Worm (Caenorhabditis elegans) whole organism, L2 larva: ENCODE results near the gene F14D7.12.
A peak's percentile ranks its signal among the peaks of the same experiment; 100 is the strongest.

Experiments used
- F13H6.1 ChIP-seq: sonication (generic microtip); optimal IDR thresholded peaks from 2 replicates; lab custom pipeline; 2016; ENCODE audit warnings: missing genetic modification characterization, missing compliant biosample characterization
- R02D3.7 ChIP-seq: fragments of 150-350 bp; optimal IDR thresholded peaks from 2 replicates; lab custom pipeline; 2014; ENCODE audit warnings: missing biosample characterization, missing genetic modification characterization
- ZK546.5 ChIP-seq: sonication (generic microtip); optimal IDR thresholded peaks from 2 replicates; lab custom pipeline; 2017; ENCODE audit warnings: missing biosample characterization, missing genetic modification characterization
- aly-2 ChIP-seq: fragments of 150-350 bp; optimal IDR thresholded peaks from 2 replicates; lab custom pipeline; 2014; ENCODE audit warnings: missing biosample characterization, missing genetic modification characterization
- ama-1 ChIP-seq: fragments of 150-350 bp; optimal IDR thresholded peaks from 2 replicates; lab custom pipeline; 2018; ENCODE audit warnings: inconsistent platforms
- dmd-4 ChIP-seq: sonication (generic microtip); optimal IDR thresholded peaks from 2 replicates; lab custom pipeline; 2017; ENCODE audit warnings: missing biosample characterization, missing genetic modification characterization
- egl-27 ChIP-seq: sonication (generic microtip); optimal IDR thresholded peaks from 3 replicates; lab custom pipeline; 2017; ENCODE audit warnings: missing biosample characterization, missing genetic modification reagents, missing genetic modification characterization
- elt-1 ChIP-seq: fragments of 150-350 bp; optimal IDR thresholded peaks from 2 replicates; lab custom pipeline; 2014; ENCODE audit warnings: missing biosample characterization, missing genetic modification characterization
- fos-1 ChIP-seq: fragments of 150-350 bp; optimal IDR thresholded peaks from 2 replicates; lab custom pipeline; 2014; ENCODE audit warnings: missing biosample characterization, missing genetic modification characterization
- gmeb-1 ChIP-seq: fragments of 150-350 bp; optimal IDR thresholded peaks from 2 replicates; lab custom pipeline; 2014; ENCODE audit warnings: missing biosample characterization, missing genetic modification characterization
- lin-13 ChIP-seq: fragments of 150-350 bp; optimal IDR thresholded peaks from 2 replicates; lab custom pipeline; 2014; ENCODE audit warnings: missing biosample characterization, missing genetic modification reagents, missing genetic modification characterization
- lin-39 ChIP-seq: fragments of 150-350 bp; optimal IDR thresholded peaks from 2 replicates; lab custom pipeline; 2014; ENCODE audit warnings: missing biosample characterization, missing genetic modification reagents, missing genetic modification characterization
- mdl-1 ChIP-seq, 2 experiments: fragments of 150-350 bp in 1 of 2; sonication (generic microtip) in 1 of 2; optimal IDR thresholded peaks; 2 replicates each; lab custom pipeline; 2017; ENCODE audit warnings: missing biosample characterization in 2 of 2, missing genetic modification characterization in 2 of 2
- nhr-11 ChIP-seq: fragments of 150-350 bp; optimal IDR thresholded peaks from 2 replicates; lab custom pipeline; 2014; ENCODE audit warnings: missing biosample characterization, missing genetic modification characterization
- nhr-12 ChIP-seq: fragments of 150-350 bp; optimal IDR thresholded peaks from 2 replicates; lab custom pipeline; 2014; ENCODE audit warnings: missing biosample characterization, missing genetic modification characterization
- nhr-129 ChIP-seq: fragments of 150-350 bp; optimal IDR thresholded peaks from 2 replicates; lab custom pipeline; 2014; ENCODE audit warnings: missing biosample characterization, missing genetic modification characterization
- nhr-21 ChIP-seq: fragments of 150-350 bp; optimal IDR thresholded peaks from 2 replicates; lab custom pipeline; 2014; ENCODE audit warnings: missing biosample characterization, missing genetic modification characterization
- nhr-237 ChIP-seq: fragments of 150-350 bp; optimal IDR thresholded peaks from 2 replicates; lab custom pipeline; 2014; ENCODE audit warnings: missing biosample characterization, missing genetic modification characterization
- nhr-6 ChIP-seq: fragments of 150-350 bp; optimal IDR thresholded peaks from 2 replicates; lab custom pipeline; 2014; ENCODE audit warnings: missing biosample characterization, missing genetic modification characterization
- nhr-77 ChIP-seq: fragments of 150-350 bp; optimal IDR thresholded peaks from 2 replicates; lab custom pipeline; 2014; ENCODE audit warnings: missing biosample characterization, missing genetic modification characterization
- peb-1 ChIP-seq: fragments of 150-350 bp; optimal IDR thresholded peaks from 2 replicates; lab custom pipeline; 2014; ENCODE audit warnings: missing biosample characterization, missing genetic modification characterization
- sem-4 ChIP-seq: fragments of 150-350 bp; optimal IDR thresholded peaks from 2 replicates; lab custom pipeline; 2014; ENCODE audit warnings: missing biosample characterization, missing genetic modification reagents, missing genetic modification characterization
- skn-1 ChIP-seq: sonication (generic microtip); optimal IDR thresholded peaks from 2 replicates; lab custom pipeline; 2017; ENCODE audit warnings: missing biosample characterization, missing genetic modification characterization
- sma-3 ChIP-seq: sonication (generic microtip); optimal IDR thresholded peaks from 2 replicates; lab custom pipeline; 2016; ENCODE audit warnings: missing genetic modification reagents, missing genetic modification characterization, missing compliant biosample characterization
- sma-9 ChIP-seq, 2 experiments: fragments of 150-350 bp in 1 of 2; sonication (generic microtip) in 1 of 2; optimal IDR thresholded peaks; 2 replicates each; lab custom pipeline; 2014 to 2016; ENCODE audit warnings: missing genetic modification characterization in 2 of 2, mild to moderate bottlenecking in 1 of 2, missing biosample characterization in 1 of 2, missing compliant biosample characterization in 1 of 2, missing genetic modification reagents in 1 of 2, moderate library complexity in 1 of 2
- snpc-4 ChIP-seq: fragments of 150-350 bp; optimal IDR thresholded peaks from 2 replicates; lab custom pipeline; 2014; ENCODE audit warnings: missing biosample characterization, missing genetic modification characterization
- unc-62 ChIP-seq: fragments of 150-350 bp; optimal IDR thresholded peaks from 2 replicates; lab custom pipeline; 2014; ENCODE audit warnings: missing biosample characterization, missing genetic modification reagents, missing genetic modification characterization
- ztf-1 ChIP-seq: fragments of 200-800 bp; sonication (Bioruptor generic); conservative IDR thresholded peaks from 2 replicates; pipeline ENCODE4 v1.3.6; 2022; ENCODE audit warnings: missing genetic modification characterization, missing compliant biosample characterization
- ztf-11 ChIP-seq: sonication (generic microtip); optimal IDR thresholded peaks from 2 replicates; lab custom pipeline; 2017; ENCODE audit warnings: missing biosample characterization, missing genetic modification characterization
- ztf-4 ChIP-seq: fragments of 150-350 bp; optimal IDR thresholded peaks from 2 replicates; lab custom pipeline; 2014; ENCODE audit warnings: missing biosample characterization, missing genetic modification characterization

Gene F14D7.12

DNA sequence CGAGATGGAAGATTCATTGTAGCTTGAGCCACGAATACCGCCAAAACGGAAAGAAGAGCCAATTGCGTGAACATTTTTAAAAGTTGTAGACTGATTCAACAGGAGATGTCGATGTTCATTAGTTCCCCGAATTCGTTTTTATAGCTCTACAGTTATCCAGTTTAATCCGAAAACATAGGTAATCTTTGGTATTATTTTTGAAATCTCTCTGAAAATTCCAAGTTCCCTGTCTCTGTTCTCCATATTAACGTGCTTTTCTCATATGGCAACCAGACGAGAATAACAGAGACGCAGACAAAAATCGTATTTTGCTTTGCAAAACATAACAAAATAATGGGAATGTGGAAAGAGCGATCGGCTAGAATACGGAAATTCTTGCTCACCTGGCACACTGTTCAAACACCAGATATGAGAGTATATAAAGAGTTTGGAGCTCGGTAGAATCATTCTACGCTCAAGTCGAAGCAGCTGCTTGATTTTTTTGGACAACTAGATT is at the start of gene F14D7.12, which contains the start of gene spig-3:
TSS of gene F14D7.12 (plus strand) at position 446 of the 496 bp plus-strand sequence.
TSS of gene spig-3 (minus strand) at position 101 of the 496 bp plus-strand sequence.
- TF ChIP-seq nhr-6 (tag; lab: Kevin White, UChicago): no peak
- no peak for TF ChIP-seq aly-2 (tag; lab: Kevin White, UChicago)
- no peak for TF ChIP-seq R02D3.7 (tag; lab: Kevin White, UChicago)
- TF ChIP-seq egl-27: no peak
- TF ChIP-seq ztf-11 (tag; lab: Kevin White, UChicago): no peak
- no peak for TF ChIP-seq snpc-4 (tag; lab: Kevin White, UChicago)
- no peak for TF ChIP-seq sma-9 (GFP tag; optimal IDR thresholded peaks at IDR 0.05; lab: Kevin White, UChicago)
- no peak for TF ChIP-seq sma-9 (tag; optimal IDR thresholded peaks at IDR 0.05; lab: Kevin White, UChicago)
- TF ChIP-seq ama-1 (lab: Kevin White, UChicago): no peak
- no peak for TF ChIP-seq lin-39
- no peak for TF ChIP-seq ztf-1 (GFP tag; lab: Robert Waterston, UW)
- no peak for TF ChIP-seq nhr-21 (tag; lab: Kevin White, UChicago)
- no peak for TF ChIP-seq sem-4 (tag; lab: Kevin White, UChicago)
- TF ChIP-seq skn-1 (tag; lab: Kevin White, UChicago): no peak
- no peak for TF ChIP-seq fos-1 (tag; lab: Kevin White, UChicago)
- no peak for TF ChIP-seq lin-13 (GFP tag; lab: Kevin White, UChicago)
- no peak for TF ChIP-seq dmd-4 (tag; lab: Kevin White, UChicago)
- TF ChIP-seq nhr-12: no peak
- TF ChIP-seq unc-62: no peak
- no peak for TF ChIP-seq nhr-11 (tag; lab: Kevin White, UChicago)

DNA sequence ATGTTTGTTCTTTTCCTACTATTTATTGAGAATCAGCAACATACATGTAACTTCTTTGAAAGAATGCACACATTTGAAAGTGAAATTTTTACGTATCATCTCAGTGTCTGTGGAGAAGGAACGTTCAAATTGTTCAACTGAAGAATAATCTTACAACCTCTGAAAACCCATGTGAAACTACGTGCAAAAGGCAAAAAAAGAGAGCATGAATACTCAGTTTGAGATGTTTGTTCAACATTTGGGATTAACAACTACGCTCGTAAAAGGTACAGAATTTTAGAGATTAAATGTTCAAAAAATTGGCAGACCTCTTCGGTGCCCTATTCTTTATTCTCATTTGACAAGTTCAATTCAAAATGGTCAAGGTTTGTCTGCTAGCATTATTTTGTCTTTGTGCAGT is 47.8 kb upstream of the F14D7.12 start, which contains the start of gene K02E11.5:
TSS of gene K02E11.5 (plus strand) at position 301 of the 400 bp plus-strand sequence.
- TF ChIP-seq lin-39 (no peak), ztf-4 (tag; lab: Kevin White, UChicago) (no peak), nhr-77 (tag; lab: Kevin White, UChicago) (no peak), nhr-11 (tag; lab: Kevin White, UChicago) (no peak), F13H6.1 (no peak), dmd-4 (tag; lab: Kevin White, UChicago) (no peak), mdl-1 (tag; optimal IDR thresholded peaks at IDR 0.05; lab: Kevin White, UChicago) (no peak), lin-13 (GFP tag; lab: Kevin White, UChicago) (no peak), egl-27 (no peak), nhr-12 (no peak)

DNA sequence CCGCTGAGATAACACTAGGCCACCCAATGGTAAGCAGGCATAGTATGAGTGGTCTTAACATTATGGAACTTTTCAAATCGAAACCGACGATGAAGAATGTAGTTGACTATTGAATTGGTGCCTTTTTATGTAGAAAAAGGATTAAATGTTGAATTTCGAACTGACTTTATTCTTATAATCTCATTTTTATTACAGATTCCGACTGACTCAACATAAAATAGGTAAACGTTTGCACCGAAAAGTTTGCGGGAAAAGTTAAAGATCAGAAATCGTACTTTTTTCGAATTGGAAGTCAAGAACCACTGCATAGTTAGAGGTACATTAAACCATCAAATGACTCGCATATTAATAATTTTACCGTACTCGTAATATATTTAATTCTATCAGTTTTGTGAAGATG is 45.6 kb upstream of the F14D7.12 start, which contains the start of gene K02E11.7:
TSS of gene K02E11.7 (minus strand) at position 101 of the 400 bp plus-strand sequence.
- TF ChIP-seq ztf-1 (GFP tag; lab: Robert Waterston, UW): no peak
- TF ChIP-seq R02D3.7 (tag; lab: Kevin White, UChicago): no peak
- TF ChIP-seq sma-3: no peak
- TF ChIP-seq sem-4 (tag; lab: Kevin White, UChicago): no peak
- TF ChIP-seq, all 48 proteins: peak for 0

DNA sequence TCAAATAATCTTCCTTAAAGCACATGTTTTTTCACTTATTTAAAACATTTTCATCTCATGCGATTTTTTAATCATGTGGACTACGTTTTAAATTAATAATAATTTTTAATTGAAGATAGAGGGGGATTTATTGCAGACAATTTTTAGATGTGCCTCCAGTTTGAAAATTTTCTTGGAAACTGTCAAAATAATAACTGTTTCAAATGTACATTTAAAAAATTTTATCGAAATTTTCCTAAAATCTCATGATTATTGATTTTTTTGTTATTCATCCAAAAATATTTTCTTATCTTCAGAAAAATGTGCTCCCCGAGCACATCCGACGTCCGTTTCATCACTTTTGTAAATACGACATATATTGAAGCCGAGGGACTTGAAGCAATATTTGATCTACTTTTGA is 43.0 kb upstream of the F14D7.12 start, which contains the start of gene sre-8:
TSS of gene sre-8 (plus strand) at position 301 of the 400 bp plus-strand sequence.
- TF ChIP-seq peb-1 (tag; lab: Kevin White, UChicago) (no peak), gmeb-1 (tag; lab: Kevin White, UChicago) (no peak)

DNA sequence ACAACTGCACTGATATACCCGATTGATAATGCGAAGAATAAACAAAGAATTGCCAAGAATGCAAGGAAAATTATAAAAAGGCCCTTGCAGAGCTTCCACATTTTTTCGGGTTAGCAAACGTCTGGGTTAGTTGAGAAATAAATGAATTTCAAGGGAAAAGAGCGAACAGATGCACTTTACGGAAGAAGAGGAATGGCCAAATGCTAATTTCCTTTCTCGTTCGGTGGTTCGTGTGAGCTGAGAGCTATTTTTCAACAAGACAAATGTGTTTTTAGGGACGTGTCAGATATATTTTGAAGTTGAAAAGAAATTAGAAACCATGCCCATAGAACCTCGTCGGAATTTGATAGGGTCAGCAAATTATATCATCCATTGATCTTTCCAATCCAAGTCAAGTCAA is 39.0 kb upstream of the F14D7.12 start, which contains the start of gene F40G12.2:
TSS of gene F40G12.2 (minus strand) at position 101 of the 400 bp plus-strand sequence.
- no peak for TF ChIP-seq nhr-6 (tag; lab: Kevin White, UChicago)
- TF ChIP-seq nhr-129 (tag; lab: Kevin White, UChicago): no peak
- no peak for TF ChIP-seq skn-1 (tag; lab: Kevin White, UChicago)
- TF ChIP-seq ZK546.5 (tag; lab: Kevin White, UChicago): no peak
- no peak for TF ChIP-seq elt-1 (tag; lab: Kevin White, UChicago)
- TF ChIP-seq unc-62: no peak
- no peak for TF ChIP-seq nhr-237

DNA sequence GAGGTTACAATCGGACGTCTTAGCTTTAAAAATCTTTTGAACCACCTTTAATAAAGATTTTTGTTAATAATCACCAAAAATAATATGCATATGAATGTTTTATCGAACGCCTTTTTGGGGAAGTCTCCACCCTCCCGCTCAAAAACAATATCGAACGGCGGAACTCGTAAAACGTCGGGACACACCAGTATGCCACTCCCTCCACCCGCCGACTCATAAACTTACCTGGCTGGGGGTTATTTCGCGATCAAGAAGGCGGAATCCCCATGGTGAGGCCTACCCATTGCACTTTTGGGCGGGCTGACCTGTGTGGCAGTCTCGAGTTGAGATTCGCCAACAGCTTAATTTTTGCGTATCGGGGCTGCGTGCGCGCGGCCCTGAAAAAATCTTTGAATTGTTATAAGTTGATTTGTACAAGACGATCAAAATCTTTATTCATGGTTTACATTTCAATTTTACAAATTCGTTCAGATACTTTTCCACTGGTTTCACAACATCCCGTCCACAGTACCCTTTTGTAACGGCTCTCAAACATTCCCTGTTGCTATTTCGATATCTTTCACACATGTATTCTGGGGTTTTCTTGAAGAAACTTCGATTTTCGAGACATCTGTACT is 32.4 kb upstream of the F14D7.12 start:
- peak; percentile 22 for TF ChIP-seq snpc-4 (tag; lab: Kevin White, UChicago)
- no peak for TF ChIP-seq skn-1 (tag; lab: Kevin White, UChicago)
- no peak for TF ChIP-seq peb-1 (tag; lab: Kevin White, UChicago)
- no peak for TF ChIP-seq dmd-4 (tag; lab: Kevin White, UChicago)
- TF ChIP-seq, all 48 proteins: peak for 1
